Worm (Caenorhabditis elegans) whole organism, early embryonic: ENCODE results near the gene F40H3.2.

ENCODE experiments used
- B0310.2 ChIP-seq: sonication (generic microtip); optimal IDR thresholded peaks from 2 replicates; lab custom pipeline; 2016; ENCODE audit warnings: mild to moderate bottlenecking, missing genetic modification characterization, missing compliant biosample characterization
- F13C5.2 ChIP-seq: sonication (generic microtip); optimal IDR thresholded peaks from 2 replicates; lab custom pipeline; 2017; ENCODE audit warnings: mild to moderate bottlenecking, missing genetic modification characterization, inconsistent platforms, missing compliant biosample characterization
- aly-1 ChIP-seq: sonication (generic microtip); optimal IDR thresholded peaks from 2 replicates; lab custom pipeline; 2016; ENCODE audit warnings: missing genetic modification characterization, missing compliant biosample characterization
- ama-1 ChIP-seq: fragments of 150-350 bp; optimal IDR thresholded peaks from 2 replicates; lab custom pipeline; 2014
- ceh-13 ChIP-seq: fragments of 200-800 bp; sonication (Bioruptor generic); optimal IDR thresholded peaks from 2 replicates; lab custom pipeline; 2018; ENCODE audit warnings: mild to moderate bottlenecking, missing genetic modification characterization, missing compliant biosample characterization
- ceh-36 ChIP-seq: sonication (generic microtip); optimal IDR thresholded peaks from 2 replicates; lab custom pipeline; 2016; ENCODE audit warnings: missing genetic modification characterization, inconsistent platforms, missing compliant biosample characterization
- ets-7 ChIP-seq: sonication (generic microtip); optimal IDR thresholded peaks from 2 replicates; lab custom pipeline; 2016; ENCODE audit warnings: missing genotype, missing genetic modification characterization, missing compliant biosample characterization
- hmbx-1 ChIP-seq: sonication (generic microtip); optimal IDR thresholded peaks from 2 replicates; lab custom pipeline; 2016; ENCODE audit warnings: mild to moderate bottlenecking, missing genetic modification characterization, missing compliant biosample characterization
- hnd-1 ChIP-seq: sonication (generic microtip); optimal IDR thresholded peaks from 2 replicates; lab custom pipeline; 2016; ENCODE audit warnings: missing genetic modification characterization, missing compliant biosample characterization
- pes-1 ChIP-seq: fragments of 200-800 bp; sonication (Bioruptor generic); IDR thresholded peaks from 2 replicates; pipeline ENCODE4 v1.3.6; 2022; ENCODE audit warnings: missing genetic modification reagents, missing genetic modification characterization, missing compliant biosample characterization
- tbx-11 ChIP-seq: fragments of 200-800 bp; sonication (Bioruptor generic); IDR thresholded peaks from 2 replicates; pipeline ENCODE4 v1.3.6; 2022; ENCODE audit warnings: missing genetic modification characterization, missing compliant biosample characterization
- tbx-37 ChIP-seq: fragments of 200-800 bp; sonication (Bioruptor generic); conservative IDR thresholded peaks from 2 replicates; pipeline ENCODE4 v1.3.6; 2022; ENCODE audit warnings: missing genetic modification reagents, missing genetic modification characterization, missing compliant biosample characterization
- tra-4 ChIP-seq: sonication (generic microtip); optimal IDR thresholded peaks from 2 replicates; lab custom pipeline; 2017; ENCODE audit warnings: missing genetic modification characterization, missing compliant biosample characterization

- no peak for TF ChIP-seq hnd-1 (tag; lab: Kevin White, UChicago)
- TF ChIP-seq ama-1 (lab: Kevin White, UChicago) = no peak
- no peak for TF ChIP-seq ceh-13 (GFP tag; lab: Kevin White, UChicago)
- TF ChIP-seq ets-7 (tag; lab: Kevin White, UChicago) = no peak
- no peak for TF ChIP-seq hmbx-1 (tag; lab: Kevin White, UChicago)
- TF ChIP-seq tbx-11 = no peak
- TF ChIP-seq F13C5.2 (tag; lab: Kevin White, UChicago) = no peak
- TF ChIP-seq tbx-37 (GFP tag; lab: Robert Waterston, UW) = no peak
- TF ChIP-seq tra-4 (tag; lab: Kevin White, UChicago) = no peak
- TF ChIP-seq B0310.2 (tag; lab: Kevin White, UChicago) = no peak
- no peak for TF ChIP-seq aly-1 (tag; lab: Kevin White, UChicago)
- TF ChIP-seq pes-1 (GFP tag; lab: Robert Waterston, UW) = no peak
- TF ChIP-seq ceh-36 = no peak
These were observed 48.2 kb upstream of the F40H3.2 start, which contains the start of gene rars-2 for ce11 chrII:6125259-6125658.
